Fruit fly (Drosophila melanogaster) whole organism: ENCODE data around the gene CG5882.

Experiments used
- CG8478 ChIP-seq: fragments of >200 bp; optimal IDR thresholded peaks from 2 replicates; lab custom pipeline; 2018; ENCODE audit warnings: inconsistent platforms
- pan ChIP-seq: fragments of >200 bp; optimal IDR thresholded peaks from 2 replicates; lab custom pipeline; 2017

DNA sequence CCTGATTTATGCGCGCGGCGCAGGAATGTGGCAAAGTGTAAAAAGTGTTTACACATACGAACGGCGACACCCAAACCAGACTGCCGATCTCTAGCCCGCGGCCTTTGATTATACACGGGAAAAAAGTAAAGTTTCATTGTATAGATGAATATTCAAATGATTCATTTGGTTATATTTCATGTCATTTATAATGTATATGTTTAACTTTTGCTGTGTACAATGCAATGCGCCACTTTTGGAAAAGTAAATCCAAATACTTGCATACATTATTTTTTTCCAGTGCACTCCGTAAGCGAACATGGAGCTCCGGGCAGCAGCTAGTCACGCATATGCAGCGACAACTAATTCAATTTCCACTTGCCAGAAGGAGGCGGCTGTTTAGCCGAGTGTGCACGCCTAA lies 48.9 kb downstream of the CG5882 start:
- TF ChIP-seq pan (lab: Kevin White, UChicago): no peak
- no peak for TF ChIP-seq CG8478 (lab: Kevin White, UChicago)
